Worm (Caenorhabditis elegans) whole organism, mixed stage, embryonic: ENCODE results near the gene F13H8.1.

Experiments used
- ceh-39 ChIP-seq: fragments of 150-350 bp; optimal IDR thresholded peaks from 2 replicates; lab custom pipeline; 2014; ENCODE audit warnings: missing biosample characterization, missing genetic modification characterization
- mls-2 ChIP-seq: sonication (generic microtip); optimal IDR thresholded peaks from 2 replicates; lab custom pipeline; 2016; ENCODE audit warnings: mild to moderate bottlenecking, missing genetic modification characterization, moderate library complexity, missing compliant biosample characterization
- nhr-12 ChIP-seq: fragments of 150-350 bp; optimal IDR thresholded peaks from 2 replicates; lab custom pipeline; 2014; ENCODE audit warnings: missing biosample characterization, missing genetic modification characterization
- nhr-28 ChIP-seq: fragments of 150-350 bp; optimal IDR thresholded peaks from 2 replicates; lab custom pipeline; 2014; ENCODE audit warnings: missing biosample characterization, missing genetic modification characterization
- nhr-76 ChIP-seq: sonication (generic microtip); optimal IDR thresholded peaks from 2 replicates; lab custom pipeline; 2017; ENCODE audit warnings: missing biosample characterization, missing genetic modification characterization
- snpc-4 ChIP-seq: fragments of 150-350 bp; optimal IDR thresholded peaks from 2 replicates; lab custom pipeline; 2014; ENCODE audit warnings: missing biosample characterization, missing genetic modification characterization
- unc-62 ChIP-seq: fragments of 150-350 bp; optimal IDR thresholded peaks from 2 replicates; lab custom pipeline; 2014; ENCODE audit warnings: missing biosample characterization, missing genetic modification reagents, missing genetic modification characterization
- ztf-11 ChIP-seq: fragments of 150-350 bp; optimal IDR thresholded peaks from 2 replicates; lab custom pipeline; 2014; ENCODE audit warnings: missing biosample characterization, missing genetic modification characterization

ce11 chrII:6322979-6323378 is 39.8 kb downstream of the F13H8.1 start, which contains the start of gene C32D5.4:
- TF ChIP-seq mls-2 (tag; lab: Kevin White, UChicago) (no peak), ceh-39 (no peak), unc-62 (GFP tag; lab: Kevin White, UChicago) (no peak), nhr-28 (tag; lab: Kevin White, UChicago) (no peak), snpc-4 (no peak), nhr-12 (tag; lab: Kevin White, UChicago) (no peak), ztf-11 (no peak), nhr-76 (tag; lab: Kevin White, UChicago) (no peak)
